Fruit fly (Drosophila melanogaster) whole organism, embryonic: Measurements from ENCODE around the gene hkb.
A peak's percentile ranks its signal among the peaks of the same experiment; 100 is the strongest.

ENCODE experiments used
- CG11398 ChIP-seq: fragments of 200-800 bp; sonication (Bioruptor generic); optimal IDR thresholded peaks from 2 replicates; lab custom pipeline; 2016; ENCODE audit warnings: missing biosample characterization, missing genetic modification characterization
- CG11695 ChIP-seq: fragments of 200-800 bp; sonication (Bioruptor generic); IDR thresholded peaks from 3 replicates; pipeline ENCODE4 v1.3.6; 2022; ENCODE audit warnings: missing biosample characterization, missing genetic modification characterization
- CG11723 ChIP-seq: fragments of 200-800 bp; sonication (Bioruptor generic); optimal IDR thresholded peaks from 2 replicates; lab custom pipeline; 2017; ENCODE audit warnings: missing biosample characterization, mild to moderate bottlenecking, missing genetic modification characterization
- CG13894 ChIP-seq: fragments of 200-800 bp; sonication (Bioruptor generic); optimal IDR thresholded peaks from 3 replicates; lab custom pipeline; 2018; ENCODE audit warnings: missing biosample characterization, mild to moderate bottlenecking, missing genetic modification characterization, moderate library complexity
- CG14860 ChIP-seq: fragments of 200-800 bp; sonication (Bioruptor generic); IDR thresholded peaks from 3 replicates; pipeline ENCODE4 v1.3.6; 2022; ENCODE audit warnings: missing biosample characterization, missing genetic modification characterization; ENCODE audit not compliant: partially characterized antibody
- CG15073 ChIP-seq: fragments of 200-800 bp; sonication (Bioruptor generic); optimal IDR thresholded peaks from 2 replicates; lab custom pipeline; 2016; ENCODE audit warnings: missing biosample characterization, missing genetic modification characterization
- CG15514 ChIP-seq: fragments of 200-800 bp; sonication (Bioruptor generic); optimal IDR thresholded peaks from 3 replicates; lab custom pipeline; 2017; ENCODE audit warnings: missing biosample characterization, missing genetic modification characterization, mild to moderate bottlenecking, moderate library complexity, missing genetic modification reagents
- CG15601 ChIP-seq: fragments of 200-800 bp; sonication (Bioruptor generic); optimal IDR thresholded peaks from 3 replicates; lab custom pipeline; 2019; ENCODE audit warnings: missing biosample characterization, mild to moderate bottlenecking, missing genetic modification characterization, moderate library complexity
- CG1603 ChIP-seq: fragments of 200-800 bp; sonication (Bioruptor generic); optimal IDR thresholded peaks from 2 replicates; lab custom pipeline; 2019; ENCODE audit warnings: missing biosample characterization, mild to moderate bottlenecking, missing genetic modification characterization, moderate library complexity
- CG1792 ChIP-seq: fragments of 200-800 bp; sonication (Bioruptor generic); optimal IDR thresholded peaks from 2 replicates; lab custom pipeline; 2016; ENCODE audit warnings: missing biosample characterization, missing genetic modification characterization
- CG18262 ChIP-seq: fragments of 200-800 bp; optimal IDR thresholded peaks from 3 replicates; lab custom pipeline; 2019; ENCODE audit warnings: missing biosample characterization, mild to moderate bottlenecking, missing genetic modification characterization, moderate library complexity
- CG3065 ChIP-seq: fragments of 200-800 bp; sonication (Bioruptor generic); optimal IDR thresholded peaks from 2 replicates; lab custom pipeline; 2016; ENCODE audit warnings: missing biosample characterization, missing genetic modification characterization
- CG31388 ChIP-seq: fragments of 200-800 bp; sonication (Bioruptor generic); optimal IDR thresholded peaks from 2 replicates; lab custom pipeline; 2016; ENCODE audit warnings: missing biosample characterization, missing genetic modification characterization
- CG33557 ChIP-seq: fragments of 200-800 bp; sonication (Bioruptor generic); optimal IDR thresholded peaks from 2 replicates; lab custom pipeline; 2019; ENCODE audit warnings: missing biosample characterization, mild to moderate bottlenecking, missing genetic modification characterization, moderate library complexity
- CG4328 ChIP-seq: fragments of 200-800 bp; sonication (Bioruptor generic); optimal IDR thresholded peaks from 3 replicates; lab custom pipeline; 2017; ENCODE audit warnings: missing biosample characterization, missing genetic modification reagents, missing genetic modification characterization
- CG4820 ChIP-seq: fragments of 200-800 bp; sonication (Bioruptor generic); optimal IDR thresholded peaks from 3 replicates; lab custom pipeline; 2016; ENCODE audit warnings: missing biosample characterization, missing genetic modification characterization
- CG8089 ChIP-seq: fragments of 200-800 bp; sonication (Bioruptor generic); optimal IDR thresholded peaks from 3 replicates; lab custom pipeline; 2016; ENCODE audit warnings: missing biosample characterization, missing genetic modification characterization
- Camta ChIP-seq: fragments of 200-800 bp; sonication (Bioruptor generic); optimal IDR thresholded peaks from 2 replicates; lab custom pipeline; 2016; ENCODE audit warnings: missing biosample characterization, missing genetic modification characterization
- CoRest ChIP-seq: fragments of 200-800 bp; sonication (Bioruptor generic); optimal IDR thresholded peaks from 3 replicates; lab custom pipeline; 2018; ENCODE audit warnings: missing biosample characterization, mild to moderate bottlenecking, missing genetic modification characterization, moderate library complexity
- Deaf1 ChIP-seq: fragments of 200-800 bp; optimal IDR thresholded peaks from 3 replicates; lab custom pipeline; 2019; ENCODE audit warnings: missing biosample characterization, mild to moderate bottlenecking, missing genetic modification characterization, moderate library complexity
- Fer2 ChIP-seq: fragments of 200-800 bp; sonication (Bioruptor generic); optimal IDR thresholded peaks from 2 replicates; lab custom pipeline; 2018; ENCODE audit warnings: missing biosample characterization, mild to moderate bottlenecking, missing genetic modification characterization, moderate library complexity
- H15 ChIP-seq: fragments of 200-800 bp; sonication (Bioruptor generic); IDR thresholded peaks from 3 replicates; pipeline ENCODE4 v1.3.6; 2022; ENCODE audit warnings: missing biosample characterization, missing genetic modification characterization
- Hmx ChIP-seq: fragments of 200-800 bp; sonication (Bioruptor generic); optimal IDR thresholded peaks from 2 replicates; lab custom pipeline; 2016; ENCODE audit warnings: missing biosample characterization, missing genetic modification characterization
- Kr ChIP-seq: fragments of 200-800 bp; sonication (Bioruptor generic); optimal IDR thresholded peaks from 2 replicates; lab custom pipeline; 2017; ENCODE audit warnings: missing biosample characterization, mild to moderate bottlenecking, missing genetic modification characterization
- MESR4 ChIP-seq: fragments of 200-800 bp; sonication (Bioruptor generic); optimal IDR thresholded peaks from 2 replicates; lab custom pipeline; 2018; ENCODE audit warnings: missing biosample characterization, mild to moderate bottlenecking, missing genetic modification characterization, moderate library complexity
- Meics ChIP-seq: fragments of 200-800 bp; sonication (Bioruptor generic); optimal IDR thresholded peaks from 2 replicates; lab custom pipeline; 2017; ENCODE audit warnings: missing biosample characterization, mild to moderate bottlenecking, missing genetic modification characterization
- Mrtf ChIP-seq: fragments of 200-800 bp; sonication (Bioruptor generic); IDR thresholded peaks from 3 replicates; pipeline ENCODE4 v1.3.6; 2022; ENCODE audit warnings: missing biosample characterization, missing genetic modification characterization
- Nf-YC ChIP-seq: fragments of 200-800 bp; optimal IDR thresholded peaks from 3 replicates; lab custom pipeline; 2019; ENCODE audit warnings: missing biosample characterization, mild to moderate bottlenecking, missing genetic modification characterization, moderate library complexity
- Opbp ChIP-seq: fragments of 200-800 bp; sonication (Bioruptor generic); IDR thresholded peaks from 3 replicates; pipeline ENCODE4 v1.3.6; 2022; ENCODE audit warnings: missing biosample characterization, missing genetic modification characterization; ENCODE audit not compliant: partially characterized antibody
- Scr ChIP-seq: fragments of 200-800 bp; sonication (Bioruptor generic); IDR thresholded peaks from 2 replicates; pipeline ENCODE4 v1.3.6; 2022; ENCODE audit warnings: missing biosample characterization, missing genetic modification characterization; ENCODE audit not compliant: partially characterized antibody
- Sry-β ChIP-seq: fragments of 200-800 bp; sonication (Bioruptor generic); optimal IDR thresholded peaks from 2 replicates; lab custom pipeline; 2018; ENCODE audit warnings: missing biosample characterization, mild to moderate bottlenecking, missing genetic modification characterization, moderate library complexity
- Sry-δ ChIP-seq: fragments of 200-800 bp; sonication (Bioruptor generic); optimal IDR thresholded peaks from 2 replicates; lab custom pipeline; 2016; ENCODE audit warnings: missing biosample characterization, missing genetic modification characterization
- Xrp1 ChIP-seq: fragments of 200-800 bp; sonication (Bioruptor generic); IDR thresholded peaks from 2 replicates; pipeline ENCODE4 v1.3.6; 2022; ENCODE audit warnings: missing biosample characterization, missing genetic modification characterization
- chif ChIP-seq, 2 experiments: fragments of 200-800 bp; sonication (Bioruptor generic); optimal IDR thresholded peaks; 3 replicates each; lab custom pipeline; 2016; ENCODE audit warnings: missing biosample characterization in 2 of 2, missing genetic modification characterization in 2 of 2
- dmrt11E ChIP-seq: fragments of 200-800 bp; sonication (Bioruptor generic); optimal IDR thresholded peaks from 3 replicates; lab custom pipeline; 2018; ENCODE audit warnings: missing biosample characterization, mild to moderate bottlenecking, missing genetic modification characterization, moderate library complexity
- ewg ChIP-seq: fragments of 200-800 bp; sonication (Bioruptor generic); optimal IDR thresholded peaks from 3 replicates; lab custom pipeline; 2017; ENCODE audit warnings: mild to moderate bottlenecking, missing biosample characterization, missing genetic modification reagents, missing genetic modification characterization
- eyg ChIP-seq: fragments of 200-800 bp; sonication (Bioruptor generic); optimal IDR thresholded peaks from 3 replicates; lab custom pipeline; 2016; ENCODE audit warnings: missing biosample characterization, missing genetic modification characterization
- gsb ChIP-seq: fragments of 200-800 bp; sonication (Bioruptor generic); IDR thresholded peaks from 2 replicates; pipeline ENCODE4 v1.3.6; 2022; ENCODE audit warnings: missing biosample characterization, missing genetic modification characterization
- hbn ChIP-seq: fragments of 200-800 bp; sonication (Bioruptor generic); IDR thresholded peaks from 2 replicates; pipeline ENCODE4 v1.3.6; 2022; ENCODE audit warnings: missing biosample characterization, missing genetic modification characterization; ENCODE audit not compliant: partially characterized antibody
- kni ChIP-seq: fragments of 200-800 bp; sonication (Bioruptor generic); optimal IDR thresholded peaks from 3 replicates; lab custom pipeline; 2017; ENCODE audit warnings: mild to moderate bottlenecking, missing biosample characterization, missing genetic modification reagents, missing genetic modification characterization
- knrl ChIP-seq: fragments of 200-800 bp; sonication (Bioruptor generic); IDR thresholded peaks from 3 replicates; pipeline ENCODE4 v1.3.6; 2022; ENCODE audit warnings: missing biosample characterization, missing genetic modification characterization; ENCODE audit not compliant: partially characterized antibody
- maf-S ChIP-seq: fragments of 200-800 bp; sonication (Bioruptor generic); optimal IDR thresholded peaks from 2 replicates; lab custom pipeline; 2016; ENCODE audit warnings: missing biosample characterization, missing genetic modification characterization
- mam ChIP-seq: fragments of 200-800 bp; sonication (Bioruptor generic); optimal IDR thresholded peaks from 3 replicates; lab custom pipeline; 2016; ENCODE audit warnings: missing biosample characterization, missing genetic modification characterization
- nmo ChIP-seq: fragments of 200-800 bp; sonication (Bioruptor generic); optimal IDR thresholded peaks from 2 replicates; lab custom pipeline; 2018; ENCODE audit warnings: missing biosample characterization, mild to moderate bottlenecking, missing genetic modification characterization, moderate library complexity
- org-1 ChIP-seq: fragments of 200-800 bp; sonication (Bioruptor generic); optimal IDR thresholded peaks from 2 replicates; lab custom pipeline; 2017; ENCODE audit warnings: missing biosample characterization, missing genetic modification characterization
- tna ChIP-seq: fragments of 200-800 bp; sonication (Bioruptor generic); IDR thresholded peaks from 2 replicates; pipeline ENCODE4 v1.3.6; 2022; ENCODE audit warnings: missing biosample characterization, missing genetic modification characterization; ENCODE audit not compliant: partially characterized antibody
- tup ChIP-seq: fragments of 200-800 bp; sonication (Bioruptor generic); optimal IDR thresholded peaks from 2 replicates; lab custom pipeline; 2016; ENCODE audit warnings: missing biosample characterization, mild to moderate bottlenecking, missing genetic modification characterization, moderate library complexity
- unc-4 ChIP-seq: fragments of 200-800 bp; sonication (Bioruptor generic); IDR thresholded peaks from 2 replicates; pipeline ENCODE4 v1.3.6; 2022; ENCODE audit warnings: missing biosample characterization, missing genetic modification characterization; ENCODE audit not compliant: partially characterized antibody

Gene hkb

dm6 chr3R:4381079-4381919, 34.9 kb upstream of the hkb start, which contains the start of gene Cont (continued):
- no peak for TF ChIP-seq Mrtf (GFP tag; lab: Robert Waterston, UW)
- TF ChIP-seq CG15514 (GFP tag; lab: Kevin White, UChicago) = peak; percentile 68
- no peak for TF ChIP-seq Sry-β
- no peak for TF ChIP-seq CG11695 (GFP tag; lab: Robert Waterston, UW)
- TF ChIP-seq CG4328 (GFP tag; lab: Kevin White, UChicago) = no peak
- no peak for TF ChIP-seq Deaf1 (tag; lab: Kevin White, UChicago)
- TF ChIP-seq tna (GFP tag; lab: Robert Waterston, UW) = peak; percentile 94
- TF ChIP-seq ewg = peak; percentile 6
- no peak for TF ChIP-seq CG1792 (GFP tag; lab: Kevin White, UChicago)
- TF ChIP-seq gsb = no peak
- TF ChIP-seq Scr (GFP tag; lab: Robert Waterston, UW) = peak; percentile 91
- no peak for TF ChIP-seq Camta (GFP tag; lab: Kevin White, UChicago)
- peak; percentile 1 for TF ChIP-seq CG15601
- no peak for TF ChIP-seq CG15073
- no peak for TF ChIP-seq dmrt11E (tag; lab: Kevin White, UChicago)
- TF ChIP-seq CoRest (tag; lab: Kevin White, UChicago) = peak; percentile 2
- TF ChIP-seq CG18262 (tag; lab: Kevin White, UChicago) = no peak
- no peak for TF ChIP-seq H15 (GFP tag; lab: Robert Waterston, UW)
- TF ChIP-seq nmo = peak; percentile 30
- TF ChIP-seq CG4820 = no peak
- TF ChIP-seq mam = peak; percentile 36
- TF ChIP-seq CG11398 (GFP tag; lab: Kevin White, UChicago) = no peak
- no peak for TF ChIP-seq chif (GFP tag; optimal IDR thresholded peaks at IDR 0.05; lab: Kevin White, UChicago)
- TF ChIP-seq knrl = peak; percentile 91
- TF ChIP-seq CG1603 (tag; lab: Kevin White, UChicago) = peak; percentile 68
- TF ChIP-seq CG8089 (GFP tag; lab: Kevin White, UChicago) = no peak
- TF ChIP-seq Sry-δ (GFP tag; lab: Kevin White, UChicago) = peak; percentile 95
- peak; percentile 14 for TF ChIP-seq CG13894 (tag; lab: Kevin White, UChicago)
- no peak for TF ChIP-seq Hmx (GFP tag; lab: Kevin White, UChicago)
- peak; percentile 97 for TF ChIP-seq Opbp (GFP tag; lab: Robert Waterston, UW)
- peak; percentile 31 for TF ChIP-seq tup (GFP tag; lab: Kevin White, UChicago)
- no peak for TF ChIP-seq Fer2
- TF ChIP-seq CG33557 (GFP tag; lab: Kevin White, UChicago) = no peak
- TF ChIP-seq maf-S = no peak
- TF ChIP-seq Meics (GFP tag; lab: Kevin White, UChicago) = no peak
- TF ChIP-seq CG14860 (GFP tag; lab: Robert Waterston, UW) = peak; percentile 93
- peak; percentile 94 for TF ChIP-seq hbn (GFP tag; lab: Robert Waterston, UW)
- TF ChIP-seq org-1 (GFP tag; lab: Kevin White, UChicago) = no peak
- TF ChIP-seq CG11723 (GFP tag; lab: Kevin White, UChicago) = no peak
- no peak for TF ChIP-seq eyg (GFP tag; lab: Kevin White, UChicago)
- no peak for TF ChIP-seq CG31388 (GFP tag; lab: Kevin White, UChicago)
- TF ChIP-seq unc-4 (GFP tag; lab: Robert Waterston, UW) = peak; percentile 94
- TF ChIP-seq Kr = no peak
- peak; percentile 0 for TF ChIP-seq Nf-YC
- TF ChIP-seq kni (GFP tag; lab: Kevin White, UChicago) = no peak
- TF ChIP-seq MESR4 (GFP tag; lab: Kevin White, UChicago) = peak; percentile 72
- TF ChIP-seq Xrp1 (GFP tag; lab: Robert Waterston, UW) = 0 out of 2 replicates have a peak, but pooled peaks have one; percentile 21
- TF ChIP-seq CG3065 = peak; percentile 20
